Fruit fly (Drosophila melanogaster) Kc167 (cell line): ENCODE results near the gene Coq6.

Source experiments
- Myc ChIP-seq: fragments of >200 bp; optimal IDR thresholded peaks from 2 replicates; lab custom pipeline; 2017; ENCODE audit warnings: missing external identifiers
- h ChIP-seq: fragments of >200 bp; optimal IDR thresholded peaks from 3 replicates; lab custom pipeline; 2018; ENCODE audit warnings: missing external identifiers
- ttk ChIP-seq: sonication (Bioruptor generic); optimal IDR thresholded peaks from 2 replicates; lab custom pipeline; 2017; ENCODE audit warnings: missing external identifiers

dm6 chr2L:5517393-5517792, 14.6 kb downstream of the Coq6 start, which contains the start of gene CG14020:
- TF ChIP-seq h (lab: Kevin White, UChicago), result no peak
- TF ChIP-seq ttk (lab: Kevin White, UChicago), result no peak
- no peak for TF ChIP-seq Myc (lab: Kevin White, UChicago)
